Fruit fly (Drosophila melanogaster) whole organism, embryonic: ENCODE data around the gene Cul6.

Experiments used
- Abd-B ChIP-seq: fragments of 200-800 bp; sonication (Bioruptor generic); optimal IDR thresholded peaks from 2 replicates; lab custom pipeline; 2018; ENCODE audit warnings: missing biosample characterization, mild to moderate bottlenecking, missing genetic modification characterization, moderate library complexity
- Ada2b ChIP-seq: fragments of 200-800 bp; sonication (Bioruptor generic); IDR thresholded peaks from 2 replicates; pipeline ENCODE4 v1.3.6; 2022; ENCODE audit warnings: missing biosample characterization, missing genetic modification characterization
- CG10565 ChIP-seq: fragments of 200-800 bp; sonication (Bioruptor generic); optimal IDR thresholded peaks from 3 replicates; lab custom pipeline; 2016; ENCODE audit warnings: missing biosample characterization, mild to moderate bottlenecking, missing genetic modification characterization
- CG10979 ChIP-seq: fragments of 200-800 bp; sonication (Bioruptor generic); optimal IDR thresholded peaks from 2 replicates; lab custom pipeline; 2018; ENCODE audit warnings: missing biosample characterization, mild to moderate bottlenecking, missing genetic modification characterization, moderate library complexity
- CG11504 ChIP-seq: fragments of 200-800 bp; sonication (Bioruptor generic); optimal IDR thresholded peaks from 3 replicates; lab custom pipeline; 2019; ENCODE audit warnings: missing biosample characterization, mild to moderate bottlenecking, missing genetic modification characterization, moderate library complexity
- CG11723 ChIP-seq: fragments of 200-800 bp; sonication (Bioruptor generic); optimal IDR thresholded peaks from 2 replicates; lab custom pipeline; 2017; ENCODE audit warnings: missing biosample characterization, mild to moderate bottlenecking, missing genetic modification characterization
- CG15269 ChIP-seq: fragments of 200-800 bp; sonication (Bioruptor generic); optimal IDR thresholded peaks from 2 replicates; lab custom pipeline; 2018; ENCODE audit warnings: missing biosample characterization, mild to moderate bottlenecking, missing genetic modification characterization, moderate library complexity
- CG17829 ChIP-seq: fragments of 200-800 bp; optimal IDR thresholded peaks from 2 replicates; lab custom pipeline; 2019; ENCODE audit warnings: missing biosample characterization, mild to moderate bottlenecking, missing genetic modification characterization, moderate library complexity
- CG18476 ChIP-seq: fragments of 200-800 bp; sonication (Bioruptor generic); optimal IDR thresholded peaks from 2 replicates; lab custom pipeline; 2016; ENCODE audit warnings: missing biosample characterization, mild to moderate bottlenecking, missing genetic modification characterization
- CG2116 ChIP-seq: fragments of 200-800 bp; sonication (Bioruptor generic); optimal IDR thresholded peaks from 3 replicates; lab custom pipeline; 2018; ENCODE audit warnings: missing biosample characterization, mild to moderate bottlenecking, missing genetic modification characterization
- CG2678 ChIP-seq: fragments of 200-800 bp; sonication (Bioruptor generic); optimal IDR thresholded peaks from 3 replicates; lab custom pipeline; 2019; ENCODE audit warnings: missing biosample characterization, mild to moderate bottlenecking, missing genetic modification characterization, moderate library complexity
- CG2712 ChIP-seq: fragments of 200-800 bp; optimal IDR thresholded peaks from 3 replicates; lab custom pipeline; 2019; ENCODE audit warnings: missing biosample characterization, mild to moderate bottlenecking, missing genetic modification characterization, moderate library complexity
- CG30403 ChIP-seq: fragments of 200-800 bp; sonication (Bioruptor generic); optimal IDR thresholded peaks from 3 replicates; lab custom pipeline; 2016; ENCODE audit warnings: missing biosample characterization, missing genetic modification characterization
- CG31224 ChIP-seq: fragments of 200-800 bp; sonication (Bioruptor generic); IDR thresholded peaks from 2 replicates; pipeline ENCODE4 v1.3.6; 2022; ENCODE audit warnings: missing biosample characterization, missing genetic modification characterization
- CG31441 ChIP-seq: fragments of 200-800 bp; sonication (Bioruptor generic); IDR thresholded peaks from 2 replicates; pipeline ENCODE4 v1.3.6; 2022; ENCODE audit warnings: missing biosample characterization, missing genetic modification characterization
- CG34224 ChIP-seq: fragments of 200-800 bp; sonication (Bioruptor generic); IDR thresholded peaks from 3 replicates; pipeline ENCODE4 v1.3.6; 2022; ENCODE audit warnings: missing biosample characterization, missing genetic modification characterization; ENCODE audit not compliant: partially characterized antibody
- CG7839 ChIP-seq: fragments of 200-800 bp; sonication (Bioruptor generic); optimal IDR thresholded peaks from 3 replicates; lab custom pipeline; 2018; ENCODE audit warnings: missing biosample characterization, mild to moderate bottlenecking, missing genetic modification characterization, moderate library complexity
- CG8924 ChIP-seq: fragments of 200-800 bp; optimal IDR thresholded peaks from 3 replicates; lab custom pipeline; 2019; ENCODE audit warnings: missing biosample characterization, mild to moderate bottlenecking, missing genetic modification characterization, moderate library complexity
- CG9817 ChIP-seq: fragments of 200-800 bp; sonication (Bioruptor generic); optimal IDR thresholded peaks from 2 replicates; lab custom pipeline; 2018; ENCODE audit warnings: missing biosample characterization, mild to moderate bottlenecking, missing genetic modification characterization, moderate library complexity
- Chrac-16 ChIP-seq: fragments of 200-800 bp; sonication (Bioruptor generic); optimal IDR thresholded peaks from 3 replicates; lab custom pipeline; 2016; ENCODE audit warnings: missing biosample characterization, missing genetic modification characterization
- Ets65A ChIP-seq: fragments of 200-800 bp; sonication (Bioruptor generic); peaks from one replicate; lab custom pipeline; 2016; ENCODE audit warnings: missing biosample characterization, missing genetic modification characterization
- Fer1 ChIP-seq: fragments of 200-800 bp; sonication (Bioruptor generic); optimal IDR thresholded peaks from 2 replicates; lab custom pipeline; 2017; ENCODE audit warnings: missing biosample characterization, mild to moderate bottlenecking, missing genetic modification characterization
- HLH54F ChIP-seq: fragments of 200-800 bp; sonication (Bioruptor generic); optimal IDR thresholded peaks from 3 replicates; lab custom pipeline; 2016; ENCODE audit warnings: missing biosample characterization, missing genetic modification characterization
- Med ChIP-seq: fragments of 200-800 bp; sonication (Bioruptor generic); peaks from one replicate; lab custom pipeline; 2016; ENCODE audit warnings: missing biosample characterization, missing genetic modification characterization, mild to moderate bottlenecking, inconsistent platforms, moderate library complexity
- NfI ChIP-seq: fragments of 200-800 bp; sonication (Bioruptor generic); optimal IDR thresholded peaks from 3 replicates; lab custom pipeline; 2018; ENCODE audit warnings: missing biosample characterization, mild to moderate bottlenecking, missing genetic modification characterization, moderate library complexity
- Rfx ChIP-seq: fragments of 200-800 bp; sonication (Bioruptor generic); IDR thresholded peaks from 2 replicates; pipeline ENCODE4 v1.3.6; 2022; ENCODE audit warnings: missing biosample characterization, missing genetic modification characterization
- Sox102F ChIP-seq: fragments of 200-800 bp; sonication (Bioruptor generic); optimal IDR thresholded peaks from 2 replicates; lab custom pipeline; 2018; ENCODE audit warnings: missing biosample characterization, mild to moderate bottlenecking, missing genetic modification characterization, moderate library complexity
- Ssrp ChIP-seq: fragments of 200-800 bp; sonication (Bioruptor generic); optimal IDR thresholded peaks from 2 replicates; lab custom pipeline; 2018; ENCODE audit warnings: missing biosample characterization, mild to moderate bottlenecking, missing genetic modification characterization, moderate library complexity
- abd-A ChIP-seq: fragments of 200-800 bp; sonication (Bioruptor generic); optimal IDR thresholded peaks from 3 replicates; lab custom pipeline; 2019; ENCODE audit warnings: missing biosample characterization, mild to moderate bottlenecking, missing genetic modification characterization, moderate library complexity
- ato ChIP-seq: fragments of 200-800 bp; sonication (Bioruptor generic); IDR thresholded peaks from 2 replicates; pipeline ENCODE4 v1.3.6; 2022; ENCODE audit warnings: missing biosample characterization, missing genetic modification characterization; ENCODE audit not compliant: partially characterized antibody
- fd96Cb ChIP-seq: fragments of 200-800 bp; sonication (Bioruptor generic); optimal IDR thresholded peaks from 2 replicates; lab custom pipeline; 2018; ENCODE audit warnings: missing biosample characterization, mild to moderate bottlenecking, missing genetic modification characterization, moderate library complexity
- gcm2 ChIP-seq: fragments of 200-800 bp; sonication (Bioruptor generic); optimal IDR thresholded peaks from 2 replicates; lab custom pipeline; 2016; ENCODE audit warnings: missing biosample characterization, missing genetic modification characterization
- gem ChIP-seq: fragments of 200-800 bp; sonication (Bioruptor generic); optimal IDR thresholded peaks from 2 replicates; lab custom pipeline; 2019; ENCODE audit warnings: missing biosample characterization, mild to moderate bottlenecking, missing genetic modification characterization, moderate library complexity
- grau ChIP-seq: fragments of 200-800 bp; optimal IDR thresholded peaks from 3 replicates; lab custom pipeline; 2019; ENCODE audit warnings: missing biosample characterization, mild to moderate bottlenecking, missing genetic modification characterization, moderate library complexity
- gsb ChIP-seq: fragments of 200-800 bp; sonication (Bioruptor generic); IDR thresholded peaks from 2 replicates; pipeline ENCODE4 v1.3.6; 2022; ENCODE audit warnings: missing biosample characterization, missing genetic modification characterization
- jing ChIP-seq: fragments of 200-800 bp; sonication (Bioruptor generic); optimal IDR thresholded peaks from 2 replicates; lab custom pipeline; 2018; ENCODE audit warnings: missing biosample characterization, mild to moderate bottlenecking, missing genetic modification characterization
- kay ChIP-seq: fragments of 200-800 bp; sonication (Bioruptor generic); optimal IDR thresholded peaks from 2 replicates; lab custom pipeline; 2016; ENCODE audit warnings: missing biosample characterization, missing genetic modification characterization
- lilli ChIP-seq: fragments of 200-800 bp; sonication (Bioruptor generic); optimal IDR thresholded peaks from 3 replicates; lab custom pipeline; 2016; ENCODE audit warnings: missing biosample characterization, missing genetic modification characterization
- lmd ChIP-seq: fragments of 200-800 bp; sonication (Bioruptor generic); IDR thresholded peaks from 2 replicates; pipeline ENCODE4 v1.3.6; 2022; ENCODE audit warnings: missing biosample characterization, missing genetic modification characterization
- nmo ChIP-seq: fragments of 200-800 bp; sonication (Bioruptor generic); optimal IDR thresholded peaks from 2 replicates; lab custom pipeline; 2018; ENCODE audit warnings: missing biosample characterization, mild to moderate bottlenecking, missing genetic modification characterization, moderate library complexity
- oc ChIP-seq: fragments of 200-800 bp; sonication (Bioruptor generic); optimal IDR thresholded peaks from 2 replicates; lab custom pipeline; 2018; ENCODE audit warnings: missing biosample characterization, mild to moderate bottlenecking, missing genetic modification characterization, moderate library complexity
- phol ChIP-seq: fragments of 200-800 bp; sonication (Bioruptor generic); optimal IDR thresholded peaks from 3 replicates; lab custom pipeline; 2018; ENCODE audit warnings: missing biosample characterization, mild to moderate bottlenecking, missing genetic modification characterization, moderate library complexity
- pum ChIP-seq: fragments of 200-800 bp; sonication (Bioruptor generic); optimal IDR thresholded peaks from 2 replicates; lab custom pipeline; 2016; ENCODE audit warnings: missing biosample characterization, missing genetic modification characterization
- row ChIP-seq: fragments of 200-800 bp; sonication (Bioruptor generic); IDR thresholded peaks from 3 replicates; pipeline ENCODE4 v1.3.6; 2022; ENCODE audit warnings: missing biosample characterization, missing genetic modification characterization
- sob ChIP-seq: fragments of 200-800 bp; sonication (Bioruptor generic); IDR thresholded peaks from 2 replicates; pipeline ENCODE4 v1.3.6; 2022; ENCODE audit warnings: missing biosample characterization, missing genetic modification characterization
- sqz ChIP-seq: fragments of 200-800 bp; sonication (Bioruptor generic); optimal IDR thresholded peaks from 3 replicates; lab custom pipeline; 2018; ENCODE audit warnings: missing biosample characterization, mild to moderate bottlenecking, missing genetic modification characterization
- stwl ChIP-seq: fragments of 200-800 bp; sonication (Bioruptor generic); optimal IDR thresholded peaks from 3 replicates; lab custom pipeline; 2018; ENCODE audit warnings: missing biosample characterization, mild to moderate bottlenecking, missing genetic modification characterization, moderate library complexity
- vnd ChIP-seq: fragments of 200-800 bp; sonication (Bioruptor generic); IDR thresholded peaks from 3 replicates; pipeline ENCODE4 v1.3.6; 2022; ENCODE audit warnings: missing biosample characterization, missing genetic modification characterization; ENCODE audit not compliant: partially characterized antibody

Gene Cul6

DNA sequence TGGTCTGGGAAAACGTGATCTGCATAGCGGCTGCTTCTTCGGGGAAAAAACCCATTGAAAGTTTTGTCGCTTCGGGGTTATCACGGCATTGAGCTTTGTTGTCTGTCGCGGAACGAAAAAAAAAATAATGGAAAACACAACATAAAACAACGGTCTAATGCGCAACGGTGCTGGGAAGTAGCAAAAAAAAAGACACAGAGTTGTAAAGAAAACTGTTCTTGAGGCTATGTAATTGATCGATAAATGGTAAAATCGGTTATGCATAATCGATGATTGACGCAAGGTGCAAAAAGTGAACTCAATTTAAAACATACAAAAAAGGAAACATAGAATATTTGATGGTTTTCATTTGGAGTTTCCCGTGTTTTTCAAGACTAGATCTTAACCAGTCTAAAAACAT lies 19.8 kb upstream of the Cul6 start:
- peak; percentile 16 for TF ChIP-seq sqz (GFP tag; lab: Kevin White, UChicago)
- TF ChIP-seq CG11723 (GFP tag; lab: Kevin White, UChicago) = no peak
- peak; percentile 84 for TF ChIP-seq stwl (tag; lab: Kevin White, UChicago)
- no peak for TF ChIP-seq vnd
- peak; percentile 79 for TF ChIP-seq CG2116 (GFP tag; lab: Kevin White, UChicago)
- no peak for TF ChIP-seq Fer1

DNA sequence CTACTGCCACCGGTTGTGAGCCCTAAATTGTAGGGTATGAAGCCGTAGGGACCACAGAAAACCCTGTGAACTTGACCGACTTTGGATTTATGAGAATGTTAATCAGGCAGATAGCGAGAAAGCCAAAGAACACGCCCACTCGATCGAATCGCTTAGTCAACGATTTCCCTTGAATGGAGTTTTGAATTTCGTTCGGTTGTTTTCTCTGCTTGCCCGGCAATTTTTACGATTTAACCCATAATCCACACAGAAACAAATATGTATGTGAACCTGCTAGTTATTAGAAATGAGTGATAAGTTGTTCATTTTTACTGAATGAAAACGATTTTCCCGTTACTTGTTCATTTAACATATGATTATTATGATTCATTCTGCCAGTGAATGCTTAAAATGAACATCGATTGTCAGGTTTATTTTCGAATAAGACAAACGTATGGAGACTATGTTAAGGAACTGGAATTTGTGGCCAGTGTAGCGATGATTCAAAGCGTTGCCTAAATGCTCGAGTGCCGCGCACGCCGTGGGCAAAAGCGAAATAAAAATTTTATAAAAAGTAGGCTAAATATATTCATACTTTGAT lies 18.7 kb upstream of the Cul6 start:
- TF ChIP-seq CG10565 (no peak), pum (GFP tag; lab: Kevin White, UChicago) (peak; percentile 10), HLH54F (GFP tag; lab: Kevin White, UChicago) (no peak), Chrac-16 (GFP tag; lab: Kevin White, UChicago) (peak; percentile 12), gcm2 (GFP tag; lab: Kevin White, UChicago) (no peak), phol (tag; lab: Kevin White, UChicago) (peak; percentile 10), CG2678 (tag; lab: Kevin White, UChicago) (peak; percentile 44), abd-A (tag; lab: Kevin White, UChicago) (peak; percentile 37), CG31441 (peak; percentile 48; the same call in 1 of the 2 replicates), sob (GFP tag; lab: Robert Waterston, UW) (peak; percentile 18; the same call in 1 of the 2 replicates), jing (GFP tag; lab: Kevin White, UChicago) (peak; percentile 2), Sox102F (GFP tag; lab: Kevin White, UChicago) (peak; percentile 56), CG34224 (GFP tag; lab: Robert Waterston, UW) (no peak), CG31224 (GFP tag; lab: Robert Waterston, UW) (peak; percentile 6; the same call in 1 of the 2 replicates), gsb (GFP tag; lab: Robert Waterston, UW) (no peak), NfI (GFP tag; lab: Kevin White, UChicago) (peak; percentile 7), CG17829 (tag; lab: Kevin White, UChicago) (peak; percentile 19), CG7839 (tag; lab: Kevin White, UChicago) (peak; percentile 49), CG30403 (GFP tag; lab: Kevin White, UChicago) (peak; percentile 37), vnd (no peak), CG8924 (tag; lab: Kevin White, UChicago) (peak; percentile 22), kay (peak; percentile 42), Ets65A (GFP tag; lab: Kevin White, UChicago) (peak; percentile 79), gem (tag; lab: Kevin White, UChicago) (peak; percentile 53), ato (GFP tag; lab: Robert Waterston, UW) (no peak), CG10979 (tag; lab: Kevin White, UChicago) (peak; percentile 3), Med (GFP tag; lab: Kevin White, UChicago) (peak; percentile 61), CG15269 (tag; lab: Kevin White, UChicago) (peak; percentile 48), grau (tag; lab: Kevin White, UChicago) (peak; percentile 39), lmd (GFP tag; lab: Robert Waterston, UW) (peak; percentile 31; the same call in 1 of the 2 replicates), oc (tag; lab: Kevin White, UChicago) (peak; percentile 40), CG11504 (tag; lab: Kevin White, UChicago) (peak; percentile 61), Abd-B (GFP tag; lab: Kevin White, UChicago) (peak; percentile 37), Rfx (GFP tag; lab: Robert Waterston, UW) (peak; percentile 22; the same call in 1 of the 2 replicates), Ssrp (peak; percentile 1), CG2712 (peak; percentile 41), lilli (GFP tag; lab: Kevin White, UChicago) (peak; percentile 7), CG18476 (no peak), nmo (peak; percentile 15), Ada2b (no peak), CG9817 (tag; lab: Kevin White, UChicago) (peak; percentile 7), row (peak; percentile 63), fd96Cb (peak; percentile 6)
